Worm (Caenorhabditis elegans): ENCODE results near the gene Y105C5A.9.
"Not testable (repeated sequence)": the region's sequence is repeated elsewhere in the genome, so short reads cannot be mapped to it uniquely, and the experiment has no call there.

DNA sequence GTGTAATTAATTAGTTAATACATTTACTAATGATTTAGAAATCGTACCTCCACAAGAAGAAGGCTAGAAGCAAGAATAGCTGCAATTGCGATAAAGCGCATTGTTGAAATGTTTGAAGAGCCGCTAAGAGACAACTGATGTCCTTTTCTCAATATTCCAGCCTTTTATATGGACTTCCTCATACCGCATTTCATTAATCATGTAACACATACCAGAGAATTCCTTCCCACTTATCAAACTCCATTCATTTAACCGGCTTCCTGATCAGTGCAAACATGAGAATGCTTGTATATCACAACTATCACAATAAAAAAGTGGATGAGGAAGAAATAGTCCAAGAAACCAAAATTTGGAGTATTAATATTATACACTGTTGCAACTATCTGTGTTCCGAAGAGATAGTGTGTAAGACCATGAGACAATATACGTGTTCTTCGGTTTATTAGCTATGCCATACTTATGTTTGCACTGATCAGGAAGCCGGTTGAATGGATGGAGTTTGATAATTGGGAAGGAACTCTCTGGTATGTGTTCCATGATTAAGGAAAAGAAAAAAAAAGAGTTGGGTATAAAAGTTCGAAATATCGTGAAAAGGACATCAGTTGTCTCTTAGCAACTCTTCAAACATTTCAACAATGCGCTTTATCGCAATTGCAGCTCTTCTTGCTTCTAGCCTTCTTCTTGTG lies 36.2 kb upstream of the Y105C5A.9 start, which contains the start of the genes pqn-78 and pqn-79:
- not testable (repeated sequence) for TF ChIP-seq cog-1 (tag; optimal IDR thresholded peaks at IDR 0.05); ztf-23 (GFP tag; IDR thresholded peaks at IDR 0.05); ref-1 (GFP tag; conservative IDR thresholded peaks at IDR 0.05); ztf-29 (GFP tag; IDR thresholded peaks at IDR 0.05); flt-1 (GFP tag; IDR thresholded peaks at IDR 0.05); T22C8.4 (GFP tag; IDR thresholded peaks at IDR 0.05); med-1 (GFP tag; optimal IDR thresholded peaks at IDR 0.05; ENCODE audit: insufficient read depth); tab-1 (GFP tag; IDR thresholded peaks at IDR 0.05); klf-2 (GFP tag; conservative IDR thresholded peaks at IDR 0.05)

Data from whole organism, midembryonic.